Worm (Caenorhabditis elegans) whole organism, L2 larva: ENCODE measurements around the gene F54E7.6.

ENCODE experiments used
- C34F6.9 ChIP-seq: fragments of 150-350 bp; optimal IDR thresholded peaks from 2 replicates; lab custom pipeline; 2014; ENCODE audit warnings: missing biosample characterization, missing genetic modification characterization
- F13H6.1 ChIP-seq: sonication (generic microtip); optimal IDR thresholded peaks from 2 replicates; lab custom pipeline; 2016; ENCODE audit warnings: missing genetic modification characterization, missing compliant biosample characterization
- R02D3.7 ChIP-seq: fragments of 150-350 bp; optimal IDR thresholded peaks from 2 replicates; lab custom pipeline; 2014; ENCODE audit warnings: missing biosample characterization, missing genetic modification characterization
- Y55F3AM.14 ChIP-seq: fragments of 200-800 bp; sonication (Bioruptor generic); optimal IDR thresholded peaks from 2 replicates; lab custom pipeline; 2018; ENCODE audit warnings: mild to moderate bottlenecking, missing genetic modification characterization, missing compliant biosample characterization
- alr-1 ChIP-seq: fragments of 150-350 bp; optimal IDR thresholded peaks from 2 replicates; lab custom pipeline; 2014; ENCODE audit warnings: missing biosample characterization, missing genetic modification characterization
- aly-2 ChIP-seq: fragments of 150-350 bp; optimal IDR thresholded peaks from 2 replicates; lab custom pipeline; 2014; ENCODE audit warnings: missing biosample characterization, missing genetic modification characterization
- ama-1 ChIP-seq: fragments of 150-350 bp; optimal IDR thresholded peaks from 2 replicates; lab custom pipeline; 2018; ENCODE audit warnings: inconsistent platforms
- blmp-1 ChIP-seq: sonication (generic microtip); optimal IDR thresholded peaks from 2 replicates; lab custom pipeline; 2017; ENCODE audit warnings: missing genetic modification characterization, mild to moderate bottlenecking, missing compliant biosample characterization, antibody characterized with exemption, moderate library complexity; ENCODE audit not compliant: insufficient read depth
- ceh-16 ChIP-seq: fragments of 150-350 bp; optimal IDR thresholded peaks from 2 replicates; lab custom pipeline; 2014; ENCODE audit warnings: missing biosample characterization, missing genetic modification characterization
- crh-2 ChIP-seq: sonication (generic microtip); optimal IDR thresholded peaks from 2 replicates; lab custom pipeline; 2017; ENCODE audit warnings: missing biosample characterization, missing genetic modification characterization
- dmd-4 ChIP-seq: sonication (generic microtip); optimal IDR thresholded peaks from 2 replicates; lab custom pipeline; 2017; ENCODE audit warnings: missing biosample characterization, missing genetic modification characterization
- elt-3 ChIP-seq: sonication (generic microtip); optimal IDR thresholded peaks from 2 replicates; lab custom pipeline; 2017; ENCODE audit warnings: missing biosample characterization, missing genetic modification characterization
- fos-1 ChIP-seq: fragments of 150-350 bp; optimal IDR thresholded peaks from 2 replicates; lab custom pipeline; 2014; ENCODE audit warnings: missing biosample characterization, missing genetic modification characterization
- gmeb-1 ChIP-seq: fragments of 150-350 bp; optimal IDR thresholded peaks from 2 replicates; lab custom pipeline; 2014; ENCODE audit warnings: missing biosample characterization, missing genetic modification characterization
- lin-11 ChIP-seq: fragments of 150-350 bp; sonication (generic microtip); optimal IDR thresholded peaks from 2 replicates; lab custom pipeline; 2014; ENCODE audit warnings: missing biosample characterization, missing genetic modification characterization, inconsistent platforms, mixed read lengths
- lin-13 ChIP-seq: fragments of 150-350 bp; optimal IDR thresholded peaks from 2 replicates; lab custom pipeline; 2014; ENCODE audit warnings: missing biosample characterization, missing genetic modification reagents, missing genetic modification characterization
- lin-39 ChIP-seq: fragments of 150-350 bp; optimal IDR thresholded peaks from 2 replicates; lab custom pipeline; 2014; ENCODE audit warnings: missing biosample characterization, missing genetic modification reagents, missing genetic modification characterization
- lsy-2 ChIP-seq, 2 experiments: fragments of 150-350 bp in 1 of 2; sonication (generic microtip) in 1 of 2; optimal IDR thresholded peaks; 2 replicates each; lab custom pipeline; 2014 to 2017; ENCODE audit warnings: missing biosample characterization in 2 of 2, missing genetic modification characterization in 2 of 2
- mab-5 ChIP-seq: fragments of 150-350 bp; optimal IDR thresholded peaks from 2 replicates; lab custom pipeline; 2014; ENCODE audit warnings: missing biosample characterization, missing genetic modification characterization
- mbf-1 ChIP-seq: sonication (generic microtip); optimal IDR thresholded peaks from 2 replicates; lab custom pipeline; 2017; ENCODE audit warnings: missing biosample characterization, missing genetic modification characterization
- mdl-1 ChIP-seq, 2 experiments: fragments of 150-350 bp in 1 of 2; sonication (generic microtip) in 1 of 2; optimal IDR thresholded peaks; 2 replicates each; lab custom pipeline; 2017; ENCODE audit warnings: missing biosample characterization in 2 of 2, missing genetic modification characterization in 2 of 2
- nhr-10 ChIP-seq: sonication (generic microtip); optimal IDR thresholded peaks from 2 replicates; lab custom pipeline; 2017; ENCODE audit warnings: missing biosample characterization, missing genetic modification characterization
- nhr-11 ChIP-seq: fragments of 150-350 bp; optimal IDR thresholded peaks from 2 replicates; lab custom pipeline; 2014; ENCODE audit warnings: missing biosample characterization, missing genetic modification characterization
- nhr-12 ChIP-seq: fragments of 150-350 bp; optimal IDR thresholded peaks from 2 replicates; lab custom pipeline; 2014; ENCODE audit warnings: missing biosample characterization, missing genetic modification characterization
- nhr-129 ChIP-seq: fragments of 150-350 bp; optimal IDR thresholded peaks from 2 replicates; lab custom pipeline; 2014; ENCODE audit warnings: missing biosample characterization, missing genetic modification characterization
- nhr-21 ChIP-seq: fragments of 150-350 bp; optimal IDR thresholded peaks from 2 replicates; lab custom pipeline; 2014; ENCODE audit warnings: missing biosample characterization, missing genetic modification characterization
- nhr-23 ChIP-seq: fragments of 150-350 bp; optimal IDR thresholded peaks from 2 replicates; lab custom pipeline; 2014; ENCODE audit warnings: missing biosample characterization, missing genetic modification reagents, missing genetic modification characterization
- nhr-6 ChIP-seq: fragments of 150-350 bp; optimal IDR thresholded peaks from 2 replicates; lab custom pipeline; 2014; ENCODE audit warnings: missing biosample characterization, missing genetic modification characterization
- nhr-77 ChIP-seq: fragments of 150-350 bp; optimal IDR thresholded peaks from 2 replicates; lab custom pipeline; 2014; ENCODE audit warnings: missing biosample characterization, missing genetic modification characterization
- peb-1 ChIP-seq: fragments of 150-350 bp; optimal IDR thresholded peaks from 2 replicates; lab custom pipeline; 2014; ENCODE audit warnings: missing biosample characterization, missing genetic modification characterization
- sem-4 ChIP-seq: fragments of 150-350 bp; optimal IDR thresholded peaks from 2 replicates; lab custom pipeline; 2014; ENCODE audit warnings: missing biosample characterization, missing genetic modification reagents, missing genetic modification characterization
- skn-1 ChIP-seq: sonication (generic microtip); optimal IDR thresholded peaks from 2 replicates; lab custom pipeline; 2017; ENCODE audit warnings: missing biosample characterization, missing genetic modification characterization
- sma-9 ChIP-seq, 2 experiments: fragments of 150-350 bp in 1 of 2; sonication (generic microtip) in 1 of 2; optimal IDR thresholded peaks; 2 replicates each; lab custom pipeline; 2014 to 2016; ENCODE audit warnings: missing genetic modification characterization in 2 of 2, mild to moderate bottlenecking in 1 of 2, missing biosample characterization in 1 of 2, missing compliant biosample characterization in 1 of 2, missing genetic modification reagents in 1 of 2, moderate library complexity in 1 of 2
- snpc-4 ChIP-seq: fragments of 150-350 bp; optimal IDR thresholded peaks from 2 replicates; lab custom pipeline; 2014; ENCODE audit warnings: missing biosample characterization, missing genetic modification characterization
- unc-39 ChIP-seq: fragments of 150-350 bp; optimal IDR thresholded peaks from 2 replicates; lab custom pipeline; 2014; ENCODE audit warnings: missing biosample characterization, missing genetic modification characterization
- unc-55 ChIP-seq: fragments of 150-350 bp; sonication (generic microtip); optimal IDR thresholded peaks from 3 replicates; lab custom pipeline; 2014; ENCODE audit warnings: missing biosample characterization, missing genetic modification reagents, missing genetic modification characterization
- unc-62 ChIP-seq: fragments of 150-350 bp; optimal IDR thresholded peaks from 2 replicates; lab custom pipeline; 2014; ENCODE audit warnings: missing biosample characterization, missing genetic modification reagents, missing genetic modification characterization
- ztf-11 ChIP-seq: sonication (generic microtip); optimal IDR thresholded peaks from 2 replicates; lab custom pipeline; 2017; ENCODE audit warnings: missing biosample characterization, missing genetic modification characterization

Gene F54E7.6

DNA sequence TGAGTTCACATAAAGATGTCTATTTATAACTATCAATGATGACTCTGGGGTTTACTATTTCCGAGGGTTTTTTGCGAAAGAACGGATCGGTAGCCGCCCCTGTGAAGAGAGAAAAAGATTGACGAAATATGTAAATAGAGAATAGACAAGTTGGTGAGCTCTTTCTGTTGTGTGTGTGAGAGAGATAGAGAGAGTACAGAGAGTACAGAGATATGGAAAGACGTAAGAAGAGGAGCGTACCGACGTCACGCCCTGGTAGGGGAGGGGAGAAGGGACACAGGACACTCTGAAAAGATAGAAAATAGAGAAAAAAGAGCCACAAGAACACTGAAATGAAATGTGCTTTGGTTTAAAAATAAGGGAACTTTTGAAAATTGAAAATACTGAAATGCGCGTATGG, 27.4 kb upstream of the F54E7.6 start:
- peak; percentile 69 for TF ChIP-seq C34F6.9 (tag; lab: Kevin White, UChicago)
- TF ChIP-seq nhr-129 (tag; lab: Kevin White, UChicago), result peak; percentile 77
- TF ChIP-seq lsy-2 (tag; optimal IDR thresholded peaks at IDR 0.05; lab: Kevin White, UChicago), result peak in 1 of 2 experiments; percentile 48
- peak; percentile 67 for TF ChIP-seq unc-55 (GFP tag; lab: Kevin White, UChicago)
- peak; percentile 48 for TF ChIP-seq fos-1 (tag; lab: Kevin White, UChicago)
- TF ChIP-seq sma-9 (GFP tag; optimal IDR thresholded peaks at IDR 0.05; lab: Kevin White, UChicago), result peak; percentile 63
- no peak for TF ChIP-seq sma-9 (tag; optimal IDR thresholded peaks at IDR 0.05; lab: Kevin White, UChicago)
- TF ChIP-seq sem-4, result peak; percentile 24
- no peak for TF ChIP-seq mdl-1 (tag; optimal IDR thresholded peaks at IDR 0.05; lab: Kevin White, UChicago)
- no peak for TF ChIP-seq gmeb-1 (tag; lab: Kevin White, UChicago)
- no peak for TF ChIP-seq nhr-12 (tag; lab: Kevin White, UChicago)
- no peak for TF ChIP-seq ztf-11 (tag; lab: Kevin White, UChicago)
- TF ChIP-seq F13H6.1 (tag; lab: Kevin White, UChicago), result peak; percentile 78
- peak; percentile 48 for TF ChIP-seq ama-1 (lab: Kevin White, UChicago)
- peak; percentile 22 for TF ChIP-seq snpc-4 (tag; lab: Kevin White, UChicago)
- no peak for TF ChIP-seq peb-1 (tag; lab: Kevin White, UChicago)
- TF ChIP-seq unc-62 (GFP tag; lab: Kevin White, UChicago), result no peak
- no peak for TF ChIP-seq nhr-10 (tag; lab: Kevin White, UChicago)
- TF ChIP-seq crh-2 (tag; lab: Kevin White, UChicago), result peak; percentile 69
- peak; percentile 10 for TF ChIP-seq lin-13 (GFP tag; lab: Kevin White, UChicago)

DNA sequence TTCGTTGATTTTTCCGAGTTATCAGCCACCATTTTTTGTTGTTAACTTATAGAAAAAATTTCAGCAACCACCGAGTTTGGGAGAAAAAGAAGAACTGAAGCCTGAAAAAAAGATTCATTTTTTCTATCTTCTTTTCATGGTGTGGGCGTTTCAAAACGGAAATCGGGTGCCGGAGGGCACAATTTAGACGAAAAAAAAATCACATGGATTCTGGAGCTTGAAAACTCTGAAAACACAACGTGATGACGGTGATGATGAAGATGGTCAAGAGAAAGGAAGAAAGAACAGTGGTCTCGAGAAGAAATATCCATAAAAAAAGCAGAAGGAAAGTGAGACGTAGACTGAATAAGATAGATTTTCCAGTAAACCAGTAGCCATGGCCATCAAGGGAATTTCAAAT, 23.1 kb upstream of the F54E7.6 start, which contains the start of gene rcan-1:
rcan-1 (minus strand) TSS at position 101 of the 400 bp plus-strand sequence.
- TF ChIP-seq F13H6.1 (tag; lab: Kevin White, UChicago), result no peak
- TF ChIP-seq lin-39, result no peak
- TF ChIP-seq nhr-23 (tag; lab: Kevin White, UChicago), result no peak
- TF ChIP-seq nhr-21 (tag; lab: Kevin White, UChicago), result no peak
- no peak for TF ChIP-seq mbf-1 (tag; lab: Kevin White, UChicago)
- TF ChIP-seq ceh-16 (tag; lab: Kevin White, UChicago), result no peak
- TF ChIP-seq mab-5 (tag; lab: Kevin White, UChicago), result no peak
- no peak for TF ChIP-seq ama-1 (lab: Kevin White, UChicago)
- TF ChIP-seq ztf-11 (tag; lab: Kevin White, UChicago), result no peak
- TF ChIP-seq mdl-1 (tag; optimal IDR thresholded peaks at IDR 0.05; lab: Kevin White, UChicago), result no peak
- TF ChIP-seq skn-1 (tag; lab: Kevin White, UChicago), result no peak
- TF ChIP-seq nhr-129 (tag; lab: Kevin White, UChicago), result no peak
- no peak for TF ChIP-seq nhr-77 (tag; lab: Kevin White, UChicago)
- no peak for TF ChIP-seq lin-11 (tag; lab: Kevin White, UChicago)
- TF ChIP-seq unc-39 (tag; lab: Kevin White, UChicago), result no peak
- no peak for TF ChIP-seq alr-1 (tag; lab: Kevin White, UChicago)
- no peak for TF ChIP-seq crh-2 (tag; lab: Kevin White, UChicago)
- TF ChIP-seq Y55F3AM.14, result no peak
- TF ChIP-seq elt-3, result no peak
- no peak for TF ChIP-seq lsy-2 (tag; optimal IDR thresholded peaks at IDR 0.05; lab: Kevin White, UChicago)

ce11 chrIII:5680141-5680540, 19.3 kb upstream of the F54E7.6 start, which contains the start of gene pst-2:
pst-2 (plus strand) TSS chrIII:5680433.
- TF ChIP-seq C34F6.9 (tag; lab: Kevin White, UChicago) (no peak), R02D3.7 (no peak), alr-1 (tag; lab: Kevin White, UChicago) (no peak), gmeb-1 (tag; lab: Kevin White, UChicago) (no peak), blmp-1 (tag; lab: Kevin White, UChicago) (no peak), nhr-6 (no peak), mdl-1 (tag; optimal IDR thresholded peaks at IDR 0.05; lab: Kevin White, UChicago) (no peak), mbf-1 (tag; lab: Kevin White, UChicago) (no peak), dmd-4 (tag; lab: Kevin White, UChicago) (no peak), Y55F3AM.14 (no peak), nhr-10 (tag; lab: Kevin White, UChicago) (no peak), elt-3 (no peak), nhr-11 (no peak), F13H6.1 (tag; lab: Kevin White, UChicago) (no peak), aly-2 (no peak)
